Worm (Caenorhabditis elegans): Measurements from ENCODE around the gene C49A9.6.

ce11 chrIV:6217503-6217902 is 6.8 kb downstream of the C49A9.6 start:
- no peak for TF ChIP-seq F57C9.4 (tag; optimal IDR thresholded peaks at IDR 0.05)
- no peak for TF ChIP-seq ceh-27 (GFP tag; optimal IDR thresholded peaks at IDR 0.05)
- no peak for TF ChIP-seq efl-1 (GFP tag; optimal IDR thresholded peaks at IDR 0.05)
- TF ChIP-seq ztf-28 (GFP tag; IDR thresholded peaks at IDR 0.05): no peak
- TF ChIP-seq unc-62 (GFP tag; optimal IDR thresholded peaks at IDR 0.05): no peak
- no peak for TF ChIP-seq pbrm-1 (GFP tag; IDR thresholded peaks at IDR 0.05)
- no peak for TF ChIP-seq atf-7 (tag; optimal IDR thresholded peaks at IDR 0.05)
- no peak for TF ChIP-seq snpc-4 (GFP tag; optimal IDR thresholded peaks at IDR 0.05)
- no peak for TF ChIP-seq snpc-4 (tag; optimal IDR thresholded peaks at IDR 0.05)
- TF ChIP-seq ama-1 (optimal IDR thresholded peaks at IDR 0.05): no peak
- TF ChIP-seq ama-1 (GFP tag; optimal IDR thresholded peaks at IDR 0.05): no peak
- no peak for TF ChIP-seq F37B4.10 (GFP tag; IDR thresholded peaks at IDR 0.05)

Measured in whole organism, young adult.